Fruit fly (Drosophila melanogaster) whole organism, adult: ENCODE measurements around the gene Wdr33.

Experiments
- CG12768 ChIP-seq: fragments of 200-800 bp; sonication (Bioruptor generic); optimal IDR thresholded peaks from 2 replicates; lab custom pipeline; 2017; ENCODE audit warnings: missing biosample characterization, missing genetic modification characterization, mild to moderate bottlenecking, moderate library complexity, missing genetic modification reagents
- CG33017 ChIP-seq: fragments of 200-800 bp; sonication (Bioruptor generic); optimal IDR thresholded peaks from 2 replicates; lab custom pipeline; 2018; ENCODE audit warnings: missing biosample characterization, mild to moderate bottlenecking, missing genetic modification characterization, moderate library complexity
- CG5204 ChIP-seq: fragments of 200-800 bp; sonication (Bioruptor generic); optimal IDR thresholded peaks from 2 replicates; lab custom pipeline; 2016; ENCODE audit warnings: missing biosample characterization, missing genetic modification characterization
- CG7101 ChIP-seq: fragments of 200-800 bp; sonication (Bioruptor generic); optimal IDR thresholded peaks from 2 replicates; lab custom pipeline; 2018; ENCODE audit warnings: missing biosample characterization, mild to moderate bottlenecking, missing genetic modification characterization, moderate library complexity
- Crg-1 ChIP-seq: fragments of 200-800 bp; sonication (Bioruptor generic); optimal IDR thresholded peaks from 2 replicates; lab custom pipeline; 2016; ENCODE audit warnings: missing biosample characterization, missing genetic modification characterization
- Hr96 ChIP-seq: fragments of 200-800 bp; sonication (Bioruptor generic); optimal IDR thresholded peaks from 2 replicates; lab custom pipeline; 2016; ENCODE audit warnings: missing biosample characterization, missing genetic modification characterization
- Mnt ChIP-seq: fragments of 200-800 bp; sonication (Bioruptor generic); optimal IDR thresholded peaks from 2 replicates; lab custom pipeline; 2016; ENCODE audit warnings: missing biosample characterization, mild to moderate bottlenecking, missing genetic modification characterization
- bab1 ChIP-seq: fragments of 200-800 bp; sonication (Bioruptor generic); optimal IDR thresholded peaks from 3 replicates; lab custom pipeline; 2019; ENCODE audit warnings: missing biosample characterization, mild to moderate bottlenecking, missing genetic modification characterization, moderate library complexity
- cnc ChIP-seq, 2 experiments: fragments of >200 bp; optimal IDR thresholded peaks; 2 replicates each; lab custom pipeline; 2017
- kay ChIP-seq: fragments of 200-800 bp; sonication (Bioruptor generic); peaks from one replicate; lab custom pipeline; 2016; ENCODE audit warnings: missing biosample characterization, missing genetic modification characterization, borderline replicate concordance
- ovo ChIP-seq: fragments of 200-800 bp; sonication (Bioruptor generic); optimal IDR thresholded peaks from 2 replicates; lab custom pipeline; 2016; ENCODE audit warnings: missing biosample characterization, missing genetic modification characterization
- pad ChIP-seq: fragments of 200-800 bp; sonication (Bioruptor generic); optimal IDR thresholded peaks from 3 replicates; lab custom pipeline; 2017; ENCODE audit warnings: missing biosample characterization, missing genetic modification characterization, mild to moderate bottlenecking, moderate library complexity, missing genetic modification reagents
- tj ChIP-seq: fragments of 200-800 bp; sonication (Bioruptor generic); optimal IDR thresholded peaks from 3 replicates; lab custom pipeline; 2017; ENCODE audit warnings: missing biosample characterization, mild to moderate bottlenecking, missing genetic modification characterization, moderate library complexity
- toe ChIP-seq: fragments of 200-800 bp; sonication (Bioruptor generic); optimal IDR thresholded peaks from 2 replicates; lab custom pipeline; 2016; ENCODE audit warnings: missing biosample characterization, missing genetic modification characterization

DNA sequence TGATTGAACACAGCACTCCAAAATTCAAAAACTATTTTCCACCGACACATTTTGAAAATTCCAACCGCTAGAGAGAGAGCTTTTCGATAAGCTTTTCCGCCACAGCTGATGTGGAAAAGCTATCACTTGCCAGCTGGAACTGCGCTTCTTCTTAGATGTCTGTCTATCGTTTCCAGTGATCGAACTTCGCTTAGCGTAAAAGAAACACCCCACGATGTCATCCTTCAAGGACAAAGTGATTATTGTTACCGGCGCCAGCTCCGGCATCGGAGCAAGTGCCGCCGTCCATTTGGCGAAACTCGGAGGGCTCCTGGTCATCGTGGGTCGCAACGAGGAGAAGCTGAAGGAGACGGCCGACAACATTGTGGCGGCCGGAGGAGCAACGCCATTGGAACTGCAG, 28.3 kb upstream of the Wdr33 start, which contains the start of gene CG31549:
- TF ChIP-seq ovo, result no peak
- TF ChIP-seq bab1, result peak; percentile 17
- TF ChIP-seq CG12768 (GFP tag; lab: Kevin White, UChicago), result no peak
- TF ChIP-seq pad, result no peak
- no peak for TF ChIP-seq Crg-1 (GFP tag; lab: Kevin White, UChicago)
- no peak for TF ChIP-seq cnc (optimal IDR thresholded peaks at IDR 0.05; lab: Kevin White, UChicago)
- TF ChIP-seq kay (GFP tag; lab: Kevin White, UChicago), result no peak
- TF ChIP-seq CG7101 (tag; lab: Kevin White, UChicago), result no peak
- no peak for TF ChIP-seq Hr96 (GFP tag; lab: Kevin White, UChicago)
- TF ChIP-seq CG5204 (GFP tag; lab: Kevin White, UChicago), result no peak
- TF ChIP-seq tj (GFP tag; lab: Kevin White, UChicago), result no peak
- no peak for TF ChIP-seq Mnt (GFP tag; lab: Kevin White, UChicago)
- no peak for TF ChIP-seq toe (GFP tag; lab: Kevin White, UChicago)
- TF ChIP-seq CG33017, result no peak
